Worm (Caenorhabditis elegans) whole organism, young adult: ENCODE data around the gene T28A11.4.

Experiments
- atf-7 ChIP-seq: sonication (generic microtip); optimal IDR thresholded peaks from 2 replicates; lab custom pipeline; 2017; ENCODE audit warnings: mild to moderate bottlenecking, missing genetic modification characterization, missing compliant biosample characterization
- hmg-20 ChIP-seq: fragments of 200-800 bp; sonication (Bioruptor generic); IDR thresholded peaks from 2 replicates; pipeline ENCODE4 v1.3.6; 2022; ENCODE audit warnings: missing genetic modification reagents, missing genetic modification characterization, missing compliant biosample characterization
- lin-35 ChIP-seq, 3 experiments: fragments of 150-350 bp in 2 of 3; sonication (generic microtip) in 1 of 3; optimal IDR thresholded peaks; 2 replicates each; lab custom pipeline; 2014 to 2018; ENCODE audit warnings: missing biosample characterization in 3 of 3, missing genetic modification characterization in 3 of 3, missing genetic modification reagents in 3 of 3
- nhr-27 ChIP-seq: fragments of 200-800 bp; sonication (Bioruptor generic); optimal IDR thresholded peaks from 2 replicates; lab custom pipeline; 2018; ENCODE audit warnings: mild to moderate bottlenecking, missing genetic modification characterization, moderate library complexity, missing compliant biosample characterization
- rcor-1 ChIP-seq: fragments of 200-800 bp; sonication (Bioruptor generic); IDR thresholded peaks from 2 replicates; pipeline ENCODE4 v1.3.6; 2022; ENCODE audit warnings: missing genetic modification reagents, missing genetic modification characterization, missing compliant biosample characterization
- tlf-1 ChIP-seq: fragments of 200-800 bp; sonication (Bioruptor generic); optimal IDR thresholded peaks from 2 replicates; lab custom pipeline; 2018; ENCODE audit warnings: mild to moderate bottlenecking, missing genetic modification characterization, missing compliant biosample characterization
- zfh-2 ChIP-seq: fragments of 200-800 bp; sonication (Bioruptor generic); conservative IDR thresholded peaks from 2 replicates; pipeline ENCODE4 v1.3.6; 2022; ENCODE audit warnings: missing genetic modification reagents, missing genetic modification characterization, missing compliant biosample characterization
- ztf-28 ChIP-seq: fragments of 200-800 bp; sonication (Bioruptor generic); IDR thresholded peaks from 2 replicates; pipeline ENCODE4 v1.3.6; 2022; ENCODE audit warnings: missing genetic modification reagents, missing genetic modification characterization, missing compliant biosample characterization

DNA sequence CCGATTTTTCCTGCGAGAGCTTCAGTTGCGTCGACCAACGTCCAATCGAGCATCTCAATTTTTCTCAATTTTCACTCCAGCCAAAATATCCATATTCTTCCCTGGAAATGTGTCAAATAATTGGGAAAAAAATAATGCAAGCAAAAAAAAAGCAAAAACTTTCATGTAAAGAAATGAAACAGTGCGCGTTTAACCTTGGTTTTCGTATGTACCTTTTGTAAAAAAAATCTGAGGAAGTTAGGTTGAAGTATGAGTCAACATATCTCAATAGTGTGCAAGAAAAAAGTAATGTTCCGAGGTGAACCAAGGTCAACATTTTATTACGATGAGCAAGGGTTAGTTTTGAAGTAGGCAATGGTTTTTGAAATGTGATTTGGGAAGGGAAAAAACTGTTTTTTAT lies 23.7 kb upstream of the T28A11.4 start, which contains the start of gene T28A11.13:
- TF ChIP-seq lin-35 (GFP tag; optimal IDR thresholded peaks at IDR 0.05; lab: Kevin White, UChicago) (no peak), hmg-20 (GFP tag; lab: Robert Waterston, UW) (no peak), zfh-2 (no peak), tlf-1 (no peak), ztf-28 (GFP tag; lab: Robert Waterston, UW) (no peak), nhr-27 (tag; lab: Kevin White, UChicago) (no peak), rcor-1 (no peak), atf-7 (tag; lab: Kevin White, UChicago) (no peak)
